Worm (Caenorhabditis elegans): ENCODE data around the gene T24E12.13.

Gene T24E12.13

DNA sequence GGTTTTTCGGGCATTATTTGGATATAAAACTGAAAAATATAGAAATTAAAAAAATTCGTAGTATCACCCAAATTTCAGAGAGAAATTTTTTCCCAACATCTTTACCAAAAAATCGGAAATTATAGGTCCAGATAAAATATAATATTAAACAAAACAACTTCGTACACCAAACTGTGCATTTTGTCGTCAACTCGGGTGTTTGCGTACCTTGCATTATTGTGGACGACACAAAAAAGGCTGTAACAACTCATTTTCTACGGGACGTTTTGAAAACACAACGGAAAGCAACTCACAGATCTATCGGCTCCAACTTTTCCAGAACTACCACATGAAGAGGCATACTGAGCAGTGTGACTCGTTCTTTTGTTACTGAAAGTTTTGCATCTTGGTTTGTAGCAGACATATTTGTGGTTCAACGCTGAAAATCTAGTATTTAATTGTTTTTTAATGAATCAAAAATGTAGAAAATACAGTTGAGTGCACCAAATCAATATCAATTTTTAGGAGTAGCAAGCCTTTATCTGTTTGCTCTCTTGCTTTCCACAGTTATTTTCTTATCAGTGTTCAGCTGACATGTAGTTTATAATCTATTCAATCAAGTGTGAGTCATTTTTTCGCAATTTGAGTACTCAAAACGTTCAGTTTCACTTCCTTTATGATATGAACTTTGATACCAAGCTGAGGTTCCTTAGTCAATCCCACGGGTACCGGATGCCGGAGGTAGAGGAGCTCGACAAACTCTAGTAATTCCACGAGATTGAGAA, 28.4 kb downstream of the T24E12.13 start:
- TF ChIP-seq nhr-11 (tag; optimal IDR thresholded peaks at IDR 0.05) (no peak), nhr-90 (tag; optimal IDR thresholded peaks at IDR 0.05; ENCODE audit: poor library complexity) (peak; percentile 15), irx-1 (tag; optimal IDR thresholded peaks at IDR 0.05) (no peak), mdl-1 (tag; optimal IDR thresholded peaks at IDR 0.05) (no peak), nhr-28 (tag; optimal IDR thresholded peaks at IDR 0.05) (no peak), pqm-1 (tag; optimal IDR thresholded peaks at IDR 0.05) (no peak), elt-3 (tag; optimal IDR thresholded peaks at IDR 0.05) (no peak), pag-3 (tag; optimal IDR thresholded peaks at IDR 0.05; ENCODE audit: borderline replicate concordance, insufficient read depth) (no peak), tbx-2 (tag; optimal IDR thresholded peaks at IDR 0.05) (no peak), lin-35 (GFP tag; optimal IDR thresholded peaks at IDR 0.05) (peak in 1 of 2 experiments; percentile 15), ceh-63 (GFP tag; optimal IDR thresholded peaks at IDR 0.05) (no peak), nhr-77 (tag; optimal IDR thresholded peaks at IDR 0.05) (no peak), unc-98 (GFP tag; IDR thresholded peaks at IDR 0.05) (no peak), unc-30 (tag; optimal IDR thresholded peaks at IDR 0.05) (no peak), dsc-1 (tag; optimal IDR thresholded peaks at IDR 0.05) (no peak), sup-37 (GFP tag; optimal IDR thresholded peaks at IDR 0.05) (no peak), hlh-4 (tag; optimal IDR thresholded peaks at IDR 0.05) (no peak), mep-1 (tag; optimal IDR thresholded peaks at IDR 0.05) (no peak), egl-27 (tag; optimal IDR thresholded peaks at IDR 0.05) (no peak), ztf-11 (tag; optimal IDR thresholded peaks at IDR 0.05) (no peak), nhr-71 (tag; optimal IDR thresholded peaks at IDR 0.05) (peak; percentile 14), hlh-17 (GFP tag; optimal IDR thresholded peaks at IDR 0.05; ENCODE audit: borderline replicate concordance) (no peak), fkh-4 (tag; optimal IDR thresholded peaks at IDR 0.05; ENCODE audit: borderline replicate concordance) (no peak), nhr-20 (tag; optimal IDR thresholded peaks at IDR 0.05) (peak; percentile 21), nhr-84 (tag; optimal IDR thresholded peaks at IDR 0.05) (no peak), ceh-8 (GFP tag; optimal IDR thresholded peaks at IDR 0.05) (no peak), nhr-47 (tag; optimal IDR thresholded peaks at IDR 0.05) (peak; percentile 31), mab-9 (GFP tag; IDR thresholded peaks at IDR 0.05) (no peak), egl-13 (tag; optimal IDR thresholded peaks at IDR 0.05) (no peak), C16A3.4 (tag; optimal IDR thresholded peaks at IDR 0.05) (no peak), efl-3 (GFP tag; optimal IDR thresholded peaks at IDR 0.05) (no peak), unc-130 (tag; optimal IDR thresholded peaks at IDR 0.05) (no peak), ztf-4 (tag; optimal IDR thresholded peaks at IDR 0.05) (no peak), unc-62 (GFP tag; optimal IDR thresholded peaks at IDR 0.05) (no peak), unc-86 (tag; optimal IDR thresholded peaks at IDR 0.05) (no peak), lin-14 (GFP tag; optimal IDR thresholded peaks at IDR 0.05) (no peak), sptf-1 (tag; optimal IDR thresholded peaks at IDR 0.05) (no peak), lir-3 (tag; optimal IDR thresholded peaks at IDR 0.05; ENCODE audit: poor library complexity) (no peak), xbp-1 (tag; optimal IDR thresholded peaks at IDR 0.05) (no peak), lin-15B (tag; optimal IDR thresholded peaks at IDR 0.05) (no peak), aly-2 (tag; optimal IDR thresholded peaks at IDR 0.05) (no peak), snu-23 (GFP tag; optimal IDR thresholded peaks at IDR 0.05) (peak; percentile 11), ama-1 (optimal IDR thresholded peaks at IDR 0.05) (no peak), fos-1 (tag; optimal IDR thresholded peaks at IDR 0.05) (no peak), jun-1 (tag; optimal IDR thresholded peaks at IDR 0.05) (no peak), lin-13 (GFP tag; optimal IDR thresholded peaks at IDR 0.05) (no peak), efl-1 (optimal IDR thresholded peaks at IDR 0.05) (peak; percentile 34 to 55), efl-1 (GFP tag; optimal IDR thresholded peaks at IDR 0.05 in 1 of 2) (peak; percentile 39 to 68), C34B4.2 (tag; optimal IDR thresholded peaks at IDR 0.05) (no peak), ceh-82 (tag; optimal IDR thresholded peaks at IDR 0.05) (no peak), zag-1 (tag; optimal IDR thresholded peaks at IDR 0.05) (no peak), nhr-85 (tag) (no peak)

Data from whole organism, L1 larva.